Worm (Caenorhabditis elegans) whole organism, L1 larva: ENCODE data around the gene irld-44.

Experiments used
- Y116A8C.19 ChIP-seq: sonication (generic microtip); optimal IDR thresholded peaks from 2 replicates; lab custom pipeline; 2016; ENCODE audit warnings: missing compliant biosample characterization, missing genetic modification characterization, borderline replicate concordance
- ama-1 ChIP-seq: fragments of 150-350 bp; optimal IDR thresholded peaks from 2 replicates; lab custom pipeline; 2014
- ceh-82 ChIP-seq, 3 experiments: fragments of 150-350 bp in 1 of 3; sonication (generic microtip) in 2 of 3; optimal IDR thresholded peaks; 2 replicates each; lab custom pipeline; 2014 to 2017; ENCODE audit warnings: missing biosample characterization in 3 of 3, missing genetic modification characterization in 3 of 3
- egl-27 ChIP-seq, 2 experiments: fragments of 150-350 bp in 1 of 2; sonication (generic microtip); optimal IDR thresholded peaks; 3 replicates each; lab custom pipeline; 2017 to 2018; ENCODE audit warnings: missing biosample characterization in 2 of 2, missing genetic modification characterization in 2 of 2, missing genetic modification reagents in 2 of 2
- elt-3 ChIP-seq, 6 experiments: fragments of 150-350 bp in 1 of 6; sonication (generic microtip); optimal IDR thresholded peaks; 2 replicates each; lab custom pipeline; 2017 to 2018; ENCODE audit warnings: missing biosample characterization in 6 of 6, missing genetic modification characterization in 6 of 6, inconsistent platforms in 1 of 6
- fkh-10 ChIP-seq: sonication (generic microtip); optimal IDR thresholded peaks from 2 replicates; lab custom pipeline; 2017; ENCODE audit warnings: missing biosample characterization, missing genetic modification reagents, missing genetic modification characterization
- fos-1 ChIP-seq: fragments of 150-350 bp; optimal IDR thresholded peaks from 2 replicates; lab custom pipeline; 2014; ENCODE audit warnings: missing biosample characterization, missing genetic modification characterization
- lsy-2 ChIP-seq, 2 experiments: fragments of 150-350 bp; optimal IDR thresholded peaks; 2 replicates each; lab custom pipeline; 2014; ENCODE audit warnings: missing biosample characterization in 2 of 2, missing genetic modification characterization in 2 of 2
- mdl-1 ChIP-seq, 2 experiments: fragments of 150-350 bp; optimal IDR thresholded peaks; 2 replicates each; lab custom pipeline; 2014 to 2017; ENCODE audit warnings: missing biosample characterization in 2 of 2, missing genetic modification characterization in 2 of 2, inconsistent platforms in 1 of 2
- mef-2 ChIP-seq: fragments of 150-350 bp; optimal IDR thresholded peaks from 2 replicates; lab custom pipeline; 2014; ENCODE audit warnings: missing biosample characterization, missing genetic modification characterization
- mep-1 ChIP-seq: fragments of 150-350 bp; optimal IDR thresholded peaks from 2 replicates; lab custom pipeline; 2014; ENCODE audit warnings: missing biosample characterization, missing genetic modification characterization
- nhr-237 ChIP-seq: fragments of 150-350 bp; optimal IDR thresholded peaks from 2 replicates; lab custom pipeline; 2014; ENCODE audit warnings: missing biosample characterization, missing genetic modification characterization
- unc-130 ChIP-seq: fragments of 150-350 bp; optimal IDR thresholded peaks from 2 replicates; lab custom pipeline; 2017; ENCODE audit warnings: missing biosample characterization, missing genetic modification characterization, inconsistent platforms
- zag-1 ChIP-seq: fragments of 150-350 bp; optimal IDR thresholded peaks from 2 replicates; lab custom pipeline; 2014; ENCODE audit warnings: missing biosample characterization, missing genetic modification characterization

- TF ChIP-seq ama-1 (lab: Kevin White, UChicago) (no peak), Y116A8C.19 (tag; lab: Kevin White, UChicago) (no peak), ceh-82 (tag; optimal IDR thresholded peaks at IDR 0.05; lab: Kevin White, UChicago) (no peak), mef-2 (tag; lab: Kevin White, UChicago) (no peak), unc-130 (tag; lab: Kevin White, UChicago) (no peak), mdl-1 (tag; optimal IDR thresholded peaks at IDR 0.05; lab: Kevin White, UChicago) (no peak), mep-1 (no peak), fkh-10 (no peak), elt-3 (tag; optimal IDR thresholded peaks at IDR 0.05; lab: Kevin White, UChicago) (no peak), egl-27 (tag; optimal IDR thresholded peaks at IDR 0.05; lab: Kevin White, UChicago) (no peak), nhr-237 (no peak), zag-1 (tag; lab: Kevin White, UChicago) (no peak), fos-1 (tag; lab: Kevin White, UChicago) (no peak), lsy-2 (tag; optimal IDR thresholded peaks at IDR 0.05; lab: Kevin White, UChicago) (no peak)
Measured at ce11 chrV:1631148-1631547, 20.0 kb upstream of the irld-44 start, which contains the start of gene Y46H3D.8.
